Worm (Caenorhabditis elegans): ENCODE measurements around the gene mcu-1.

- TF ChIP-seq ceh-40 (GFP tag; IDR thresholded peaks at IDR 0.05) (no peak), mel-28 (tag; optimal IDR thresholded peaks at IDR 0.05; ENCODE audit: borderline replicate concordance) (no peak), hsf-1 (GFP tag; IDR thresholded peaks at IDR 0.05) (no peak), pha-4 (tag; optimal IDR thresholded peaks at IDR 0.05) (no peak), ama-1 (optimal IDR thresholded peaks at IDR 0.05) (no peak), ama-1 (GFP tag; optimal IDR thresholded peaks at IDR 0.05) (no peak), bed-1 (GFP tag; IDR thresholded peaks at IDR 0.05) (no peak), snpc-1.3 (tag; optimal IDR thresholded peaks at IDR 0.05; ENCODE audit: insufficient read depth) (no peak), pbrm-1 (GFP tag; IDR thresholded peaks at IDR 0.05) (no peak), snpc-4 (GFP tag; optimal IDR thresholded peaks at IDR 0.05) (no peak), snpc-4 (tag; optimal IDR thresholded peaks at IDR 0.05) (no peak), ekl-4 (GFP tag; IDR thresholded peaks at IDR 0.05) (no peak), dox-1 (GFP tag; IDR thresholded peaks at IDR 0.05) (no peak), lin-54 (GFP tag; optimal IDR thresholded peaks at IDR 0.05) (no peak)
Observed at ce11 chrIV:5986829-5987228, 47.8 kb upstream of the mcu-1 start.
